Worm (Caenorhabditis elegans): ENCODE results near the gene str-61.

ce11 chrV:16674399-16674798 lies 3.3 kb upstream of the str-61 start:
- TF ChIP-seq fkh-4 (tag; optimal IDR thresholded peaks at IDR 0.05; ENCODE audit: borderline replicate concordance) (no peak), skn-1 (tag; optimal IDR thresholded peaks at IDR 0.05) (no peak), sptf-1 (tag; optimal IDR thresholded peaks at IDR 0.05) (no peak), C04F5.9 (tag; optimal IDR thresholded peaks at IDR 0.05) (no peak), nhr-19 (GFP tag; conservative IDR thresholded peaks at IDR 0.05) (no peak), elt-2 (tag; optimal IDR thresholded peaks at IDR 0.05) (no peak), pqm-1 (tag; optimal IDR thresholded peaks at IDR 0.05) (no peak), lin-15B (tag; optimal IDR thresholded peaks at IDR 0.05) (no peak), lin-35 (GFP tag; optimal IDR thresholded peaks at IDR 0.05) (no peak), nhr-77 (tag; optimal IDR thresholded peaks at IDR 0.05) (no peak)

Measured in whole organism, L1 larva.